Worm (Caenorhabditis elegans) whole organism, young adult: ENCODE measurements around the gene M7.8.
A peak's percentile ranks its signal among the peaks of the same experiment; 100 is the strongest.

ENCODE experiments used
- F10E7.11 ChIP-seq: sonication (generic microtip); optimal IDR thresholded peaks from 2 replicates; lab custom pipeline; 2017; ENCODE audit warnings: mild to moderate bottlenecking, missing genetic modification characterization, moderate library complexity, missing compliant biosample characterization
- F33H1.4 ChIP-seq: fragments of 200-800 bp; sonication (Bioruptor generic); IDR thresholded peaks from 2 replicates; pipeline ENCODE4 v1.3.6; 2022; ENCODE audit warnings: missing genetic modification reagents, missing genetic modification characterization, missing compliant biosample characterization
- F49E8.2 ChIP-seq: sonication (generic microtip); optimal IDR thresholded peaks from 3 replicates; lab custom pipeline; 2017; ENCODE audit warnings: missing genetic modification characterization, mild to moderate bottlenecking, missing compliant biosample characterization, antibody characterized with exemption, moderate library complexity; ENCODE audit not compliant: insufficient read depth
- F57A8.1 ChIP-seq: fragments of 200-800 bp; sonication (Bioruptor generic); optimal IDR thresholded peaks from 2 replicates; lab custom pipeline; 2018; ENCODE audit warnings: mild to moderate bottlenecking, missing genetic modification characterization, moderate library complexity, missing compliant biosample characterization
- Y53G8AR.9 ChIP-seq: fragments of 200-800 bp; sonication (Bioruptor generic); conservative IDR thresholded peaks from 2 replicates; pipeline ENCODE4 v1.3.6; 2022; ENCODE audit warnings: missing genetic modification reagents, missing genetic modification characterization, missing compliant biosample characterization
- akir-1 ChIP-seq: fragments of 200-800 bp; sonication (Bioruptor generic); optimal IDR thresholded peaks from 2 replicates; lab custom pipeline; 2018; ENCODE audit warnings: mild to moderate bottlenecking, missing genetic modification characterization, moderate library complexity, missing compliant biosample characterization
- ama-1 ChIP-seq, 3 experiments: fragments of 150-350 bp in 1 of 3; sonication (generic microtip) in 2 of 3; optimal IDR thresholded peaks; 2 replicates each; lab custom pipeline; 2014 to 2018; ENCODE audit warnings: missing biosample characterization in 2 of 3, missing genetic modification characterization in 2 of 3, missing genetic modification reagents in 2 of 3
- athp-1 ChIP-seq: sonication (generic microtip); optimal IDR thresholded peaks from 2 replicates; lab custom pipeline; 2017; ENCODE audit warnings: mild to moderate bottlenecking, missing genetic modification characterization, missing compliant biosample characterization
- attf-5 ChIP-seq: fragments of 200-800 bp; sonication (Bioruptor generic); optimal IDR thresholded peaks from 2 replicates; lab custom pipeline; 2018; ENCODE audit warnings: mild to moderate bottlenecking, missing genetic modification characterization, missing compliant biosample characterization
- attf-6 ChIP-seq: fragments of 200-800 bp; sonication (Bioruptor generic); IDR thresholded peaks from 2 replicates; pipeline ENCODE4 v1.3.6; 2022; ENCODE audit warnings: missing genetic modification reagents, missing genetic modification characterization, missing compliant biosample characterization
- cebp-1 ChIP-seq, 2 experiments: fragments of 200-800 bp in 1 of 2; sonication (Bioruptor generic) in 1 of 2; sonication (generic microtip) in 1 of 2; IDR thresholded peaks in 1 of 2; optimal IDR thresholded peaks in 1 of 2; 2 replicates each; pipeline versions ENCODE4 v1.3.6 to Lab custom; 2017 to 2022; ENCODE audit warnings: missing compliant biosample characterization in 2 of 2, missing genetic modification characterization in 2 of 2, mild to moderate bottlenecking in 1 of 2, missing genetic modification reagents in 1 of 2, moderate library complexity in 1 of 2
- cebp-2 ChIP-seq: fragments of 200-800 bp; sonication (Bioruptor generic); IDR thresholded peaks from 2 replicates; pipeline ENCODE4 v1.3.6; 2022; ENCODE audit warnings: missing genetic modification characterization, missing compliant biosample characterization
- ceh-27 ChIP-seq: fragments of 200-800 bp; sonication (Bioruptor generic); optimal IDR thresholded peaks from 2 replicates; lab custom pipeline; 2018; ENCODE audit warnings: mild to moderate bottlenecking, missing genetic modification characterization, moderate library complexity, missing compliant biosample characterization
- ceh-91 ChIP-seq: fragments of 200-800 bp; sonication (Bioruptor generic); IDR thresholded peaks from 2 replicates; pipeline ENCODE4 v1.3.6; 2022; ENCODE audit warnings: missing genetic modification reagents, missing genetic modification characterization, missing compliant biosample characterization
- chd-7 ChIP-seq: sonication (generic microtip); optimal IDR thresholded peaks from 2 replicates; lab custom pipeline; 2016; ENCODE audit warnings: mild to moderate bottlenecking, missing genetic modification characterization, moderate library complexity, missing compliant biosample characterization
- egl-44 ChIP-seq: fragments of 200-800 bp; sonication (Bioruptor generic); IDR thresholded peaks from 2 replicates; pipeline ENCODE4 v1.3.6; 2022; ENCODE audit warnings: missing genetic modification reagents, missing genetic modification characterization, missing compliant biosample characterization
- ekl-4 ChIP-seq: fragments of 200-800 bp; sonication (Bioruptor generic); IDR thresholded peaks from 2 replicates; pipeline ENCODE4 v1.3.6; 2022; ENCODE audit warnings: missing genetic modification reagents, missing genetic modification characterization, missing compliant biosample characterization
- gei-17 ChIP-seq: fragments of 200-800 bp; sonication (Bioruptor generic); optimal IDR thresholded peaks from 2 replicates; lab custom pipeline; 2018; ENCODE audit warnings: mild to moderate bottlenecking, missing genetic modification characterization, missing compliant biosample characterization
- him-1 ChIP-seq: sonication (generic microtip); optimal IDR thresholded peaks from 2 replicates; lab custom pipeline; 2016; ENCODE audit warnings: missing genotype, missing genetic modification reagents, missing genetic modification characterization, missing compliant biosample characterization
- hmg-1.2 ChIP-seq: fragments of 200-800 bp; sonication (Bioruptor generic); IDR thresholded peaks from 2 replicates; pipeline ENCODE4 v1.3.6; 2022; ENCODE audit warnings: missing genetic modification reagents, missing genetic modification characterization, missing compliant biosample characterization
- hrde-1 ChIP-seq: sonication (generic microtip); optimal IDR thresholded peaks from 2 replicates; lab custom pipeline; 2016; ENCODE audit warnings: missing genetic modification characterization, mild to moderate bottlenecking, missing compliant biosample characterization, moderate library complexity, missing genotype, missing genetic modification reagents, borderline replicate concordance
- hsf-1 ChIP-seq: fragments of 200-800 bp; sonication (Bioruptor generic); IDR thresholded peaks from 2 replicates; pipeline ENCODE4 v1.3.6; 2022; ENCODE audit warnings: missing genetic modification reagents, missing genetic modification characterization, missing compliant biosample characterization
- let-607 ChIP-seq, 2 experiments: fragments of 200-800 bp in 1 of 2; sonication (Bioruptor generic) in 1 of 2; sonication (generic microtip) in 1 of 2; optimal IDR thresholded peaks; 2 replicates each; lab custom pipeline; 2016 to 2018; ENCODE audit warnings: mild to moderate bottlenecking in 2 of 2, missing compliant biosample characterization in 2 of 2, missing genetic modification characterization in 2 of 2, moderate library complexity in 2 of 2, missing genotype in 1 of 2
- lin-26 ChIP-seq: fragments of 200-800 bp; sonication (Bioruptor generic); IDR thresholded peaks from 2 replicates; pipeline ENCODE4 v1.3.6; 2022; ENCODE audit warnings: missing genetic modification reagents, missing genetic modification characterization, missing compliant biosample characterization
- lin-35 ChIP-seq, 3 experiments: fragments of 150-350 bp in 2 of 3; sonication (generic microtip) in 1 of 3; optimal IDR thresholded peaks; 2 replicates each; lab custom pipeline; 2014 to 2018; ENCODE audit warnings: missing biosample characterization in 3 of 3, missing genetic modification characterization in 3 of 3, missing genetic modification reagents in 3 of 3
- lin-40 ChIP-seq: sonication (generic microtip); optimal IDR thresholded peaks from 2 replicates; lab custom pipeline; 2016; ENCODE audit warnings: missing genetic modification characterization, mild to moderate bottlenecking, missing compliant biosample characterization, missing genotype, missing genetic modification reagents
- lin-54 ChIP-seq: fragments of 200-800 bp; sonication (Bioruptor generic); optimal IDR thresholded peaks from 2 replicates; lab custom pipeline; 2018; ENCODE audit warnings: mild to moderate bottlenecking, missing genetic modification characterization, missing compliant biosample characterization
- lsl-1 ChIP-seq: fragments of 200-800 bp; sonication (Bioruptor generic); optimal IDR thresholded peaks from 2 replicates; lab custom pipeline; 2018; ENCODE audit warnings: mild to moderate bottlenecking, missing genetic modification characterization, moderate library complexity, missing compliant biosample characterization
- mxl-1 ChIP-seq: sonication (generic microtip); optimal IDR thresholded peaks from 2 replicates; lab custom pipeline; 2016; ENCODE audit warnings: missing genetic modification characterization, missing compliant biosample characterization
- nfyb-1 ChIP-seq: fragments of 200-800 bp; sonication (Bioruptor generic); IDR thresholded peaks from 2 replicates; pipeline ENCODE4 v1.3.6; 2022; ENCODE audit warnings: missing genetic modification reagents, missing genetic modification characterization, missing compliant biosample characterization
- nhr-80 ChIP-seq: sonication (generic microtip); optimal IDR thresholded peaks from 2 replicates; lab custom pipeline; 2016; ENCODE audit warnings: missing genetic modification characterization, missing compliant biosample characterization
- nhr-90 ChIP-seq: sonication (generic microtip); optimal IDR thresholded peaks from 2 replicates; lab custom pipeline; 2016; ENCODE audit warnings: missing genotype, mild to moderate bottlenecking, missing genetic modification characterization, missing compliant biosample characterization
- rec-8 ChIP-seq, 2 experiments: sonication (generic microtip); optimal IDR thresholded peaks; 2 replicates each; lab custom pipeline; 2016; ENCODE audit warnings: mild to moderate bottlenecking in 2 of 2, missing genetic modification characterization in 2 of 2, missing genetic modification reagents in 2 of 2, missing genotype in 2 of 2, missing biosample characterization in 1 of 2, missing compliant biosample characterization in 1 of 2, moderate library complexity in 1 of 2
- repo-1 ChIP-seq: sonication (generic microtip); optimal IDR thresholded peaks from 2 replicates; lab custom pipeline; 2017; ENCODE audit warnings: mild to moderate bottlenecking, missing genetic modification characterization, missing compliant biosample characterization
- snpc-1.3 ChIP-seq: sonication (generic microtip); optimal IDR thresholded peaks from 2 replicates; lab custom pipeline; 2017; ENCODE audit warnings: missing genetic modification characterization, mild to moderate bottlenecking, missing compliant biosample characterization, antibody characterized with exemption, moderate library complexity, missing genotype, missing genetic modification reagents; ENCODE audit not compliant: insufficient read depth
- snpc-4 ChIP-seq, 5 experiments: fragments of 150-350 bp in 1 of 5; sonication (generic microtip) in 4 of 5; optimal IDR thresholded peaks; 2 replicates each; lab custom pipeline; 2014 to 2018; ENCODE audit warnings: missing genetic modification characterization in 5 of 5, missing biosample characterization in 3 of 5, antibody characterized with exemption in 2 of 5, mild to moderate bottlenecking in 2 of 5, missing compliant biosample characterization in 2 of 5, missing genotype in 2 of 5, moderate library complexity in 2 of 5, missing genetic modification reagents in 1 of 5
- tlf-1 ChIP-seq: fragments of 200-800 bp; sonication (Bioruptor generic); optimal IDR thresholded peaks from 2 replicates; lab custom pipeline; 2018; ENCODE audit warnings: mild to moderate bottlenecking, missing genetic modification characterization, missing compliant biosample characterization
- unc-130 ChIP-seq: sonication (generic microtip); optimal IDR thresholded peaks from 2 replicates; lab custom pipeline; 2016; ENCODE audit warnings: missing genetic modification reagents, missing genetic modification characterization, missing compliant biosample characterization
- unc-62 ChIP-seq: fragments of 150-350 bp; optimal IDR thresholded peaks from 2 replicates; lab custom pipeline; 2014; ENCODE audit warnings: missing biosample characterization, missing genetic modification reagents, missing genetic modification characterization
- zfh-2 ChIP-seq: fragments of 200-800 bp; sonication (Bioruptor generic); conservative IDR thresholded peaks from 2 replicates; pipeline ENCODE4 v1.3.6; 2022; ENCODE audit warnings: missing genetic modification reagents, missing genetic modification characterization, missing compliant biosample characterization
- zim-3 ChIP-seq: sonication (generic microtip); optimal IDR thresholded peaks from 2 replicates; lab custom pipeline; 2017; ENCODE audit warnings: mild to moderate bottlenecking, missing genetic modification characterization, moderate library complexity, missing compliant biosample characterization
- ztf-22 ChIP-seq: fragments of 200-800 bp; sonication (Bioruptor generic); optimal IDR thresholded peaks from 2 replicates; lab custom pipeline; 2018; ENCODE audit warnings: mild to moderate bottlenecking, missing genetic modification characterization, moderate library complexity, missing compliant biosample characterization

The M7.8 gene

ce11 chrIV:11082153-11082552 is 12.7 kb downstream of the M7.8 start, which contains the start of gene let-70:
let-70 (minus strand) TSS chrIV:11082253.
- TF ChIP-seq cebp-2 (GFP tag; lab: Robert Waterston, UW) (0 out of 2 replicates have a peak, but pooled peaks have one; percentile 20), lin-54 (GFP tag; lab: Kevin White, UChicago) (no peak)

ce11 chrIV:11080823-11081285 is 14.0 kb downstream of the M7.8 start, which contains the start of gene atg-7:
atg-7 (minus strand) TSS chrIV:11081055.
- TF ChIP-seq hrde-1 (peak; percentile 74), hsf-1 (GFP tag; lab: Robert Waterston, UW) (0 out of 2 replicates have a peak, but pooled peaks have one; percentile 58), unc-62 (GFP tag; lab: Kevin White, UChicago) (no peak), chd-7 (tag; lab: Kevin White, UChicago) (peak; percentile 43), egl-44 (no peak), snpc-4 (GFP tag; optimal IDR thresholded peaks at IDR 0.05; lab: Kevin White, UChicago) (no peak), snpc-4 (tag; optimal IDR thresholded peaks at IDR 0.05; lab: Kevin White, UChicago) (peak in 2 of 4 experiments; percentile 37 to 41), cebp-2 (GFP tag; lab: Robert Waterston, UW) (0 out of 2 replicates have a peak, but pooled peaks have one; percentile 29), gei-17 (GFP tag; lab: Kevin White, UChicago) (peak; percentile 4), attf-5 (GFP tag; lab: Kevin White, UChicago) (peak; percentile 15), him-1 (peak; percentile 8), athp-1 (peak; percentile 35), lin-35 (GFP tag; optimal IDR thresholded peaks at IDR 0.05; lab: Kevin White, UChicago) (peak in 1 of 3 experiments; percentile 13), zim-3 (tag; lab: Kevin White, UChicago) (no peak), F10E7.11 (tag; lab: Kevin White, UChicago) (peak; percentile 60), cebp-1 (GFP tag; IDR thresholded peaks at IDR 0.05; lab: Robert Waterston, UW) (no peak), cebp-1 (tag; optimal IDR thresholded peaks at IDR 0.05; lab: Kevin White, UChicago) (peak; percentile 40), lin-40 (tag; lab: Kevin White, UChicago) (peak; percentile 14), nfyb-1 (GFP tag; lab: Robert Waterston, UW) (peak; percentile 63; the same call in 1 of the 2 replicates), lsl-1 (GFP tag; lab: Kevin White, UChicago) (peak; percentile 17), attf-6 (peak; percentile 76; the same call in 1 of the 2 replicates), ceh-27 (GFP tag; lab: Kevin White, UChicago) (peak; percentile 36), F49E8.2 (tag; lab: Kevin White, UChicago) (peak; percentile 80), nhr-90 (tag; lab: Kevin White, UChicago) (peak; percentile 7), ztf-22 (GFP tag; lab: Kevin White, UChicago) (peak; percentile 35), unc-130 (GFP tag; lab: Kevin White, UChicago) (no peak), F57A8.1 (GFP tag; lab: Kevin White, UChicago) (no peak), zfh-2 (GFP tag; lab: Robert Waterston, UW) (no peak), hmg-1.2 (GFP tag; lab: Robert Waterston, UW) (peak; percentile 34; the same call in 1 of the 2 replicates), ceh-91 (GFP tag; lab: Robert Waterston, UW) (no peak), nhr-80 (tag; lab: Kevin White, UChicago) (no peak), mxl-1 (no peak), tlf-1 (GFP tag; lab: Kevin White, UChicago) (peak; percentile 70), Y53G8AR.9 (GFP tag; lab: Robert Waterston, UW) (peak; percentile 40; the same call in 1 of the 2 replicates), F33H1.4 (GFP tag; lab: Robert Waterston, UW) (no peak), snpc-1.3 (peak; percentile 1), rec-8 (tag; optimal IDR thresholded peaks at IDR 0.05; lab: Kevin White, UChicago) (peak in 1 of 2 experiments; percentile 8), repo-1 (tag; lab: Kevin White, UChicago) (peak; percentile 76), lin-26 (GFP tag; lab: Robert Waterston, UW) (no peak), ekl-4 (GFP tag; lab: Robert Waterston, UW) (peak; percentile 78), let-607 (tag; optimal IDR thresholded peaks at IDR 0.05; lab: Kevin White, UChicago) (peak in 1 of 2 experiments; percentile 31), ama-1 (optimal IDR thresholded peaks at IDR 0.05; lab: Kevin White, UChicago) (peak; percentile 92), ama-1 (GFP tag; optimal IDR thresholded peaks at IDR 0.05; lab: Kevin White, UChicago) (peak; percentile 31 to 64), akir-1 (GFP tag; lab: Kevin White, UChicago) (no peak)
